Worm (Caenorhabditis elegans): ENCODE measurements around the gene trpl-2.

ce11 chrIV:4290472-4290871 is 36.0 kb upstream of the trpl-2 start, which contains the start of gene dct-7:
- TF ChIP-seq pha-4 (tag; optimal IDR thresholded peaks at IDR 0.05) (no peak), rpc-1 (optimal IDR thresholded peaks at IDR 0.05) (no peak), rpc-1 (tag; optimal IDR thresholded peaks at IDR 0.05) (no peak), madf-6 (GFP tag; IDR thresholded peaks at IDR 0.05) (no peak), lin-35 (GFP tag; optimal IDR thresholded peaks at IDR 0.05) (no peak), nhr-120 (GFP tag; IDR thresholded peaks at IDR 0.05) (no peak), ccch-3 (GFP tag; optimal IDR thresholded peaks at IDR 0.05) (no peak)
